Worm (Caenorhabditis elegans): Measurements from ENCODE around the gene oef-1.

- TF ChIP-seq pha-4 (tag; optimal IDR thresholded peaks at IDR 0.05) (no peak), blmp-1 (tag; optimal IDR thresholded peaks at IDR 0.05) (no peak)
Measured at ce11 chrIV:7506711-7507110, 41.5 kb upstream of the oef-1 start.

Measured in whole organism, mixed stage, embryonic.